Worm (Caenorhabditis elegans): ENCODE measurements around the gene smrc-1.

The smrc-1 gene

DNA sequence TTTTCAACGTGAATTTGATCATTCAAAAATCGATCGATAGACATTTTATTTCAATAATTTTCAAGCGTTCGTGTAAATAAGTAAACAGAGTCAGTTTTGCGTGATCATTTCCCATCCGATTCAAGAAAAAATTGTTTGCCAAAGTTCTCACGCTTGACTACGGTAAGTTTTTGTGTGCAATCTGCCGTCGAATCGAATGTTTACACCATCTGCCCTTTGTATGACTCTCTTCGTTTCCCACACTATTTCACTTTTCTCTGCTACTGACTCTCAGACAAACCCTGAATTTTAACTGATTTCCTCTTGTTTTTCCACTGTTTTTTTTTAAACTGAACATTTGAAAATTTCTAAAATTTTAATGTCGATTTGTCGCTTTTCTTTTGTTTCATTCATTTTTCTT is 46.0 kb upstream of the smrc-1 start:
- TF ChIP-seq nhr-237 (tag; optimal IDR thresholded peaks at IDR 0.05) (peak; percentile 81), unc-120 (tag; optimal IDR thresholded peaks at IDR 0.05; ENCODE audit: poor library complexity, severe bottlenecking) (peak; percentile 32), ceh-39 (tag; optimal IDR thresholded peaks at IDR 0.05) (peak; percentile 56), ceh-43 (GFP tag; optimal IDR thresholded peaks at IDR 0.05) (no peak), lin-13 (tag; optimal IDR thresholded peaks at IDR 0.05) (peak; percentile 63), elt-3 (tag; optimal IDR thresholded peaks at IDR 0.05) (peak; percentile 18), unc-62 (GFP tag; optimal IDR thresholded peaks at IDR 0.05) (no peak), cnd-1 (tag; optimal IDR thresholded peaks at IDR 0.05) (peak; percentile 71), sem-2 (GFP tag; optimal IDR thresholded peaks at IDR 0.05) (no peak), ztf-11 (tag; optimal IDR thresholded peaks at IDR 0.05) (no peak), drap-1 (GFP tag; optimal IDR thresholded peaks at IDR 0.05) (peak; percentile 52), mab-5 (tag; optimal IDR thresholded peaks at IDR 0.05) (peak; percentile 20), tbx-8 (GFP tag; optimal IDR thresholded peaks at IDR 0.05) (no peak), zip-8 (tag; optimal IDR thresholded peaks at IDR 0.05) (no peak), hlh-1 (tag; optimal IDR thresholded peaks at IDR 0.05) (peak; percentile 55), nhr-12 (tag; optimal IDR thresholded peaks at IDR 0.05) (no peak), pha-4 (tag; optimal IDR thresholded peaks at IDR 0.05) (peak; percentile 70), lsy-2 (tag; optimal IDR thresholded peaks at IDR 0.05) (peak; percentile 96), mls-2 (tag; optimal IDR thresholded peaks at IDR 0.05) (no peak), ces-1 (GFP tag; optimal IDR thresholded peaks at IDR 0.05) (peak; percentile 54), mep-1 (tag; optimal IDR thresholded peaks at IDR 0.05) (peak; percentile 84), sptf-1 (tag; optimal IDR thresholded peaks at IDR 0.05) (peak; percentile 61), lin-32 (GFP tag; optimal IDR thresholded peaks at IDR 0.05) (no peak)

DNA sequence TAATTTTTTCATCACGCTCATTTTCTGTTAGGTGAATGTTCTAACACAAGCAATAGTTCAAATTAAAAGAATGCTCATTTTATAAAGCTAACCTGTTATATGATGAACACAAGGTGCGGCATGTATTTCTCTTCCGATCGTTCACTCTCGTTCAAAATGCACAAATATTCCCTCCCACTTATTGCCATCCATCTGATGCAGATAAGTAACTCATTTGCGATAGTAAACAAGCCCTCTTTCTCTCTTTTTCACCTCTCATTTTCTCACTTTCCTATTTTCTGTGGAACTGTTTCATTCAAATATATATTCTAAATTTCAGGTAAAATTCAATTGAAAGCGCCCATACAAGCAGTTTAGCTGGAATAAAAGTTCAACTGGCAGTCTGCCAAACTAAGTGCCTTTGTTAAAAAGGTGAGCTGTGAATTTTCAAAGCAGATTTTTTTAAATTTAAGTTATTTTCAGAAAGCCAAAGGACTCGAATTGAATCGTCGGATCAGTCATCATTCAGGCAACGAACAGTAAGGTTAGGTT is 44.7 kb upstream of the smrc-1 start, which contains the start of the genes trmt-10C.2 and C56G2.22:
Gene trmt-10C.2 (plus strand): TSS at position 314 of the 531 bp plus-strand sequence.
Gene C56G2.22 (plus strand): TSS at position 481 of the 531 bp plus-strand sequence.
- peak; percentile 41 for TF ChIP-seq pha-4 (tag; optimal IDR thresholded peaks at IDR 0.05)
- no peak for TF ChIP-seq nhr-2 (tag; optimal IDR thresholded peaks at IDR 0.05)

DNA sequence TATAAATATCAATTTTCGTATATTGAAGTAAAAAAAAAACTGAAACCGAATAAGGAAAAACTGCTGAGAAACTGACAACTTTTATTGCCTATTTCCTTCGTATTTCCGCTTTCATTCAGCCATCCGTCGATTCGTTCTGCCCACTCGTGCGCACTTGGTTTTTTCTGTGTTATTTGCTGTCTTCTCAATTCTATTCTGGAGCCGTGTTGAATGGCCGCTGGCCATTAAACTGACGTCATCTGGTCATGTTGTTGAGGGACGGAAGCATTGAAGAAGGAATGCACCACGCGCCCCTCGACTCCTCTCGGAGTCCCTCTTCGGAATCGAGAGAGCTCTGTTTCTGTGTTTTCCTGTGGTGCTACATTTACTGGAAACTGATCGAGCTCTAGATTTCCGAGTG is 42.2 kb upstream of the smrc-1 start:
- TF ChIP-seq nhr-76 (tag; optimal IDR thresholded peaks at IDR 0.05): no peak
- no peak for TF ChIP-seq unc-120 (tag; optimal IDR thresholded peaks at IDR 0.05; ENCODE audit: poor library complexity, severe bottlenecking)
- TF ChIP-seq unc-62 (GFP tag; optimal IDR thresholded peaks at IDR 0.05): no peak
- no peak for TF ChIP-seq ceh-43 (GFP tag; optimal IDR thresholded peaks at IDR 0.05)
- no peak for TF ChIP-seq mls-2 (tag; optimal IDR thresholded peaks at IDR 0.05)
- TF ChIP-seq mep-1 (tag; optimal IDR thresholded peaks at IDR 0.05): no peak
- TF ChIP-seq cnd-1 (tag; optimal IDR thresholded peaks at IDR 0.05): no peak
- TF ChIP-seq nhr-237 (tag; optimal IDR thresholded peaks at IDR 0.05): no peak
- TF ChIP-seq hlh-1 (tag; optimal IDR thresholded peaks at IDR 0.05): no peak
- no peak for TF ChIP-seq drap-1 (GFP tag; optimal IDR thresholded peaks at IDR 0.05)
- TF ChIP-seq flh-1 (GFP tag; optimal IDR thresholded peaks at IDR 0.05): no peak
- no peak for TF ChIP-seq nhr-2 (tag; optimal IDR thresholded peaks at IDR 0.05)
- no peak for TF ChIP-seq sem-2 (GFP tag; optimal IDR thresholded peaks at IDR 0.05)

DNA sequence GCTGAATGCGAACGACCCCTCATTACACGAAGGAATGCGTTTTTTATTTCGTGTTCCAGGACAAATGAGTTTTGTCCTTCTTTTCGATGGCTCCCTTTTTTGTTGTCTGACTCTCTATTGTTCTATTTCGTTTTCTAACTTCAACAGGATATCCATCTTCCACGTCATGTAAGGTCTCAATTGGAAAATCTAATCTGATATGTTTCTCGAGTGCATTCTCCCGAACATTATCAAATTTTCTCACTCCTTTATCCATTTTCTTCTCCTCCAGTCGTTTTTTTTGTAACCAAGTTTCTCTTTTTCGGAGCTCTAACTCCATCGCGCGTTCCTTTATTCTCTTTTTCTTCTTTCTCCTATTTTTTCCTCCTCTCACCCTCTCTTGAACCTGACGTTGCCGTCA is 40.3 kb upstream of the smrc-1 start:
- TF ChIP-seq ztf-11 (tag; optimal IDR thresholded peaks at IDR 0.05) (no peak), flh-1 (GFP tag; optimal IDR thresholded peaks at IDR 0.05) (no peak), nhr-28 (tag; optimal IDR thresholded peaks at IDR 0.05) (no peak), nhr-76 (tag; optimal IDR thresholded peaks at IDR 0.05) (no peak), unc-120 (tag; optimal IDR thresholded peaks at IDR 0.05; ENCODE audit: poor library complexity, severe bottlenecking) (no peak), nhr-237 (tag; optimal IDR thresholded peaks at IDR 0.05) (no peak)

DNA sequence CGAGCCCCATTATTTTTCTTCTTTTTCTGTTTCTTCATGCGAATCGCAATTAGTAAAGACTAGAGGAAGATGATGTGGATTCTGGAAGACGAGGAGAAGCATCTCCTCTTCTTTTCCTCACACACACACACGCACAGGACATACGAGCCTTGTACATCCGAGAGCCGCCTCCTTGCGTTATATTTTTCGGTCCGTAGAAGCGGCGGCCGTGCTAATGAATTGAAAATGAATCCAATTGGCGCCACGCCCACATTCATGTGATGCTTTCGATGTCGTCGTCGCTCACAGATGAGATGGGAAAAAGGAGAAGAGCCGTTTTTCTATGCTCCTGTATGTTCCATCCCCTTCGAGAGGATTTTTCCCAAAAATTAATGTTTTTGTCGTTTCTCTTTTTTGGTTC is 39.3 kb upstream of the smrc-1 start:
- TF ChIP-seq nhr-237 (tag; optimal IDR thresholded peaks at IDR 0.05): no peak
- TF ChIP-seq tbx-8 (GFP tag; optimal IDR thresholded peaks at IDR 0.05): no peak
- TF ChIP-seq cnd-1 (tag; optimal IDR thresholded peaks at IDR 0.05): no peak
- TF ChIP-seq nhr-76 (tag; optimal IDR thresholded peaks at IDR 0.05): no peak
- TF ChIP-seq ces-1 (GFP tag; optimal IDR thresholded peaks at IDR 0.05): no peak
- TF ChIP-seq ham-2 (GFP tag; optimal IDR thresholded peaks at IDR 0.05): no peak
- no peak for TF ChIP-seq ceh-43 (GFP tag; optimal IDR thresholded peaks at IDR 0.05)
- no peak for TF ChIP-seq mab-5 (tag; optimal IDR thresholded peaks at IDR 0.05)
- no peak for TF ChIP-seq nhr-12 (tag; optimal IDR thresholded peaks at IDR 0.05)
- no peak for TF ChIP-seq unc-120 (tag; optimal IDR thresholded peaks at IDR 0.05; ENCODE audit: poor library complexity, severe bottlenecking)
- no peak for TF ChIP-seq ztf-11 (tag; optimal IDR thresholded peaks at IDR 0.05)
- TF ChIP-seq mls-2 (tag; optimal IDR thresholded peaks at IDR 0.05): no peak
- TF ChIP-seq lin-13 (tag; optimal IDR thresholded peaks at IDR 0.05): no peak
- TF ChIP-seq ceh-83 (GFP tag; optimal IDR thresholded peaks at IDR 0.05): no peak
